Worm (Caenorhabditis elegans): ENCODE data around the gene mdt-29.
A peak's percentile ranks its signal among the peaks of the same experiment; 100 is the strongest.

ce11 chrIII:13771145-13771544, 1.8 kb upstream of the mdt-29 start, which contains the start of the genes cyk-4 and pdr-1:
- TF ChIP-seq ceh-9 (tag; optimal IDR thresholded peaks at IDR 0.05) (no peak), ztf-11 (tag; optimal IDR thresholded peaks at IDR 0.05) (no peak), snpc-4 (tag; optimal IDR thresholded peaks at IDR 0.05) (no peak), nhr-11 (tag; optimal IDR thresholded peaks at IDR 0.05) (no peak), fkh-10 (GFP tag; optimal IDR thresholded peaks at IDR 0.05) (no peak), nhr-237 (tag; optimal IDR thresholded peaks at IDR 0.05) (no peak), skn-1 (tag; optimal IDR thresholded peaks at IDR 0.05) (no peak), egl-27 (tag; optimal IDR thresholded peaks at IDR 0.05) (no peak), R02D3.7 (tag; optimal IDR thresholded peaks at IDR 0.05) (no peak), pha-4 (tag; optimal IDR thresholded peaks at IDR 0.05) (no peak), ceh-28 (tag; optimal IDR thresholded peaks at IDR 0.05) (no peak), unc-62 (GFP tag; optimal IDR thresholded peaks at IDR 0.05) (no peak), ama-1 (optimal IDR thresholded peaks at IDR 0.05) (peak; percentile 26)

All from whole organism, L3 larva.